Worm (Caenorhabditis elegans): ENCODE data around the gene F55C12.4.

Gene F55C12.4

DNA sequence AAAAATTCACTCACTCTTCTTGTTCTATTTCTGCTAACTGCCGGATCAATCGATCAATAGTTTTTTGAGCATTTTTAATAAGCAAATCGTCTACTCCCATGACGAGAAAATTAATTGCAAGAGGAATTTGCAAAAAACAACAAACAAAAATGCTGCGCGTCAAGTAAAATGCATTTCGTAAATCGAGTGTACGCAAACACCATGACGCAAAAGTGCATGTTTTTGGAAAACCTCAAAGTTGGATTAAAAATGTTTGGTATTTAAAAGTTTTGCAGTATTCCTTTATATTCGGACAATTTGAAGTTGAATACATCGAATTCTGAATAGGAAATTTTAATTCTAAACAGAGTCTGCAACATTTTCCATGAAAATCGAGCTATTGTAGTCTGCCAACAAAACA, 19.0 kb downstream of the F55C12.4 start, which contains the start of gene ZK1248.19:
TSS of gene ZK1248.19 (minus strand) at position 188 of the 400 bp plus-strand sequence.
- TF ChIP-seq hlh-1 (tag; optimal IDR thresholded peaks at IDR 0.05): peak; percentile 16
- TF ChIP-seq ceh-43 (GFP tag; optimal IDR thresholded peaks at IDR 0.05): no peak
- TF ChIP-seq nhr-237 (tag; optimal IDR thresholded peaks at IDR 0.05): peak; percentile 7
- peak; percentile 41 for TF ChIP-seq ces-1 (GFP tag; optimal IDR thresholded peaks at IDR 0.05)
- TF ChIP-seq unc-62 (GFP tag; optimal IDR thresholded peaks at IDR 0.05): no peak
- TF ChIP-seq elt-1 (tag; optimal IDR thresholded peaks at IDR 0.05; ENCODE audit: borderline replicate concordance, insufficient read depth): no peak

DNA sequence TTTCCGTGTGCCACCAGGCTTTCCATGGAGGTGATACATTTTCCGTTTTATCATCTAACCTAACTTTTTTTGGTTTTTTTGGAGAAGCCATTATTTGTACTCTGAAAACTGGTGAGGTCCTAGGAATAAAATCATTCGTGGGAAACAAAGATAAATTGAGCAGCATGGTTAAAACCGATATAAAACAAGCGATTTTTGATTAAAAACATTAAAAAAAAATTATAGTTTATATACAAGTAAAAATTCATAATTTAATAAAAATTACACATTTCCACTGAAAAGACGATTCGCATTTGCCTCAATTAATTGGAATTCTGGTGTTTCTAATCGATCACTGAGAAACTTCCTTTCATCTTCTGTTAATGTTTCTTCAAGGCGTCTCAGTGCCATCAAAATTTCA, 19.8 kb downstream of the F55C12.4 start, which contains the start of gene ZK1248.15:
TSS of gene ZK1248.15 (minus strand) at position 101 of the 400 bp plus-strand sequence.
- TF ChIP-seq sptf-1 (tag; optimal IDR thresholded peaks at IDR 0.05): no peak
- no peak for TF ChIP-seq lin-32 (GFP tag; optimal IDR thresholded peaks at IDR 0.05)
- no peak for TF ChIP-seq blmp-1 (tag; optimal IDR thresholded peaks at IDR 0.05)
- no peak for TF ChIP-seq zip-8 (tag; optimal IDR thresholded peaks at IDR 0.05)
- TF ChIP-seq nhr-237 (tag; optimal IDR thresholded peaks at IDR 0.05): no peak
- no peak for TF ChIP-seq unc-39 (tag; optimal IDR thresholded peaks at IDR 0.05)

DNA sequence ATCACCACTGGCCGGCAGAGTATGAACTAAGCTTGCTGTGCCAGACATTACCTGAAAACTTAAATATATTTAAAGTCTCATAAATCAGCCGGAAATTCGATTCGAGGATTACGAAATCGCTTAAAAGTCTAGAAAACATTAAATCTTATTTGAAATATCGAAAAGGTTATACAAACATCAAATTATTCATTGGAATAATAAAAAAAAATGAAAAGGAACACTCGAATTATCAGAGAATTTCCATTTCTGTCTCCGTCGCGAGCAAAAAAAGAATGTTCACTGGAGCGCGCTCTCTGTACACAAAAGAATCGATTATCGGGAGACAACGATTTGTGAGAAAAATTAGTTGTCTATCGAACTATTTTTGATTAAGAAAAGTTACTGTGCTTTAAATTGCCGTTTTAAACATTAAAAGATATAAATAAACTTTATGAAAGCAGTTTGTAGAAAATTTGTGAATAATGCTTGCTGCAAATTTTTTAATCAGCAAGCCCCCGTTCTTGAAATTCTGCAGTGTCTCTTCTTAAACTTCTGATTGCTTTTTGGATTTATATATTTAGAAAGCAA, 22.0 kb downstream of the F55C12.4 start, which contains the start of gene fzo-1:
TSS of gene fzo-1 (minus strand) at position 51 of the 567 bp plus-strand sequence.
- TF ChIP-seq ceh-39 (tag; optimal IDR thresholded peaks at IDR 0.05): peak; percentile 20
- TF ChIP-seq ceh-43 (GFP tag; optimal IDR thresholded peaks at IDR 0.05): no peak
- peak; percentile 19 for TF ChIP-seq bed-3 (GFP tag; optimal IDR thresholded peaks at IDR 0.05)
- peak; percentile 38 for TF ChIP-seq nhr-237 (tag; optimal IDR thresholded peaks at IDR 0.05)
- peak; percentile 82 for TF ChIP-seq ces-1 (GFP tag; optimal IDR thresholded peaks at IDR 0.05)
- peak; percentile 34 for TF ChIP-seq unc-120 (tag; optimal IDR thresholded peaks at IDR 0.05; ENCODE audit: poor library complexity, severe bottlenecking)
- no peak for TF ChIP-seq mls-2 (tag; optimal IDR thresholded peaks at IDR 0.05)
- peak; percentile 32 for TF ChIP-seq cnd-1 (tag; optimal IDR thresholded peaks at IDR 0.05)
- TF ChIP-seq nhr-28 (tag; optimal IDR thresholded peaks at IDR 0.05): no peak
- TF ChIP-seq sem-2 (GFP tag; optimal IDR thresholded peaks at IDR 0.05): no peak
- TF ChIP-seq M03D4.4 (tag; optimal IDR thresholded peaks at IDR 0.05): no peak
- TF ChIP-seq lsy-2 (tag; optimal IDR thresholded peaks at IDR 0.05): peak; percentile 32
- TF ChIP-seq ztf-11 (tag; optimal IDR thresholded peaks at IDR 0.05): no peak
- peak; percentile 59 for TF ChIP-seq ceh-83 (GFP tag; optimal IDR thresholded peaks at IDR 0.05)

DNA sequence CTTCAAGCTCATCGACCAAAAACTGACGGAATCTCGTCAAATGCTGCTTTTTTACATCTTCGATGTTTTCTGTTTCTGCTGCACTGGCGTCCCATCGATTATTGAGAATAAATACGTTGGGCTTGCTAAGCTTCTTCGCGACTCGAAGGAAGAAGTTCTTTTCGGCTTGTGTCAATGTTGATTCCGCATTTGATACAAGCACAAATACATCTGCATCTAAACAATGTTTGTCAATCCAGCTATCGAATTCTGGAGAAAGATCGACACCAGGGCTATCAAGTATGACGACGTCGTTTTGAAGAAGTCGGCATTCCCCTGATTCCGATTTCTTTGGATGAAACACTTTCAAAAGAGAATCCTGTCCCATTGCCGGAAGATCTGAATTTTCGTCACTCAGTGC, 23.1 kb downstream of the F55C12.4 start:
- no peak for TF ChIP-seq tbx-8 (GFP tag; optimal IDR thresholded peaks at IDR 0.05)
- TF ChIP-seq cnd-1 (tag; optimal IDR thresholded peaks at IDR 0.05): no peak
- TF ChIP-seq elt-3 (tag; optimal IDR thresholded peaks at IDR 0.05): no peak
- no peak for TF ChIP-seq ham-2 (GFP tag; optimal IDR thresholded peaks at IDR 0.05)
- no peak for TF ChIP-seq ceh-43 (GFP tag; optimal IDR thresholded peaks at IDR 0.05)
- no peak for TF ChIP-seq hlh-1 (tag; optimal IDR thresholded peaks at IDR 0.05)
- no peak for TF ChIP-seq unc-39 (tag; optimal IDR thresholded peaks at IDR 0.05)
- TF ChIP-seq ceh-83 (GFP tag; optimal IDR thresholded peaks at IDR 0.05): no peak
- no peak for TF ChIP-seq pha-4 (tag; optimal IDR thresholded peaks at IDR 0.05)
- TF ChIP-seq ceh-39 (tag; optimal IDR thresholded peaks at IDR 0.05): no peak
- no peak for TF ChIP-seq ces-1 (GFP tag; optimal IDR thresholded peaks at IDR 0.05)
- TF ChIP-seq nhr-12 (tag; optimal IDR thresholded peaks at IDR 0.05): no peak
- TF ChIP-seq M03D4.4 (tag; optimal IDR thresholded peaks at IDR 0.05): no peak
- TF ChIP-seq unc-62 (GFP tag; optimal IDR thresholded peaks at IDR 0.05): no peak
- no peak for TF ChIP-seq snpc-4 (tag; optimal IDR thresholded peaks at IDR 0.05)
- no peak for TF ChIP-seq bed-3 (GFP tag; optimal IDR thresholded peaks at IDR 0.05)
- no peak for TF ChIP-seq mep-1 (tag; optimal IDR thresholded peaks at IDR 0.05)
- no peak for TF ChIP-seq sptf-1 (tag; optimal IDR thresholded peaks at IDR 0.05)
- no peak for TF ChIP-seq lin-32 (GFP tag; optimal IDR thresholded peaks at IDR 0.05)
- TF ChIP-seq zip-8 (tag; optimal IDR thresholded peaks at IDR 0.05): no peak

DNA sequence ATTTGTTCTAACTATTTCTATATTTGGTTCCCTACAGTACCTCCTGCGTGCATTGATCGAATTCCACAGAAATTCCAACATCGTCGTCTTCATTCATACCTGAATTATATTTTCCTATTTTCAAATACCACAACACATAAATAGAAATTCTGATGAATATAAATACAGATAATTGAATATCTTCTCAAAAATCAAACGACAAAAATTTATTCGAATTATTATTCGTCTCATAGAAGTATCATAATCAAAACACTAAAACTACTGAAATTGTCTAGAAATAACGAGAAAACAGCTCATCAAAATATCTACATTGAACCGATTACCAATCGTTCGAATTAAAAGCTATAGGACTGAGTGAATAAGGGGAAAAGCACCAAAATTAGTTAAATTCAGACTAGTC, 25.1 kb downstream of the F55C12.4 start, which contains the start of gene gtap-1:
TSS of gene gtap-1 (minus strand) at position 101 of the 400 bp plus-strand sequence.
- TF ChIP-seq blmp-1 (tag; optimal IDR thresholded peaks at IDR 0.05) (no peak), sem-2 (GFP tag; optimal IDR thresholded peaks at IDR 0.05) (no peak), pha-4 (tag; optimal IDR thresholded peaks at IDR 0.05) (no peak), hlh-1 (tag; optimal IDR thresholded peaks at IDR 0.05) (no peak), nhr-2 (tag; optimal IDR thresholded peaks at IDR 0.05) (no peak), unc-39 (tag; optimal IDR thresholded peaks at IDR 0.05) (no peak), nhr-76 (tag; optimal IDR thresholded peaks at IDR 0.05) (no peak), flh-1 (GFP tag; optimal IDR thresholded peaks at IDR 0.05) (no peak), nhr-12 (tag; optimal IDR thresholded peaks at IDR 0.05) (no peak), zip-8 (tag; optimal IDR thresholded peaks at IDR 0.05) (no peak), drap-1 (GFP tag; optimal IDR thresholded peaks at IDR 0.05) (no peak), lin-13 (tag; optimal IDR thresholded peaks at IDR 0.05) (no peak), unc-120 (tag; optimal IDR thresholded peaks at IDR 0.05; ENCODE audit: poor library complexity, severe bottlenecking) (no peak), mab-5 (tag; optimal IDR thresholded peaks at IDR 0.05) (no peak)
